Worm (Caenorhabditis elegans): ENCODE data around the gene srw-31.

srw-31 gene

ce11 chrV:17552759-17553158, 46.4 kb downstream of the srw-31 start, which contains the start of gene C38D9.8:
C38D9.8 (minus strand) TSS chrV:17552859.
- TF ChIP-seq ces-1 (GFP tag; optimal IDR thresholded peaks at IDR 0.05) (no peak), lsy-2 (tag; optimal IDR thresholded peaks at IDR 0.05) (no peak), nhr-12 (tag; optimal IDR thresholded peaks at IDR 0.05) (no peak), sem-2 (GFP tag; optimal IDR thresholded peaks at IDR 0.05) (no peak), mab-5 (tag; optimal IDR thresholded peaks at IDR 0.05) (no peak), hlh-1 (tag; optimal IDR thresholded peaks at IDR 0.05) (no peak), unc-39 (tag; optimal IDR thresholded peaks at IDR 0.05) (no peak), snpc-4 (tag; optimal IDR thresholded peaks at IDR 0.05) (no peak), unc-120 (tag; optimal IDR thresholded peaks at IDR 0.05; ENCODE audit: poor library complexity, severe bottlenecking) (no peak), elt-1 (tag; optimal IDR thresholded peaks at IDR 0.05; ENCODE audit: borderline replicate concordance, insufficient read depth) (no peak), nhr-28 (tag; optimal IDR thresholded peaks at IDR 0.05) (no peak), nhr-237 (tag; optimal IDR thresholded peaks at IDR 0.05) (no peak), drap-1 (GFP tag; optimal IDR thresholded peaks at IDR 0.05) (no peak)

Data from whole organism, mixed stage, embryonic.